Worm (Caenorhabditis elegans) whole organism, midembryonic: ENCODE measurements around the gene ubc-20.

Experiments
- T22C8.4 ChIP-seq: fragments of 200-800 bp; sonication (Bioruptor generic); IDR thresholded peaks from 2 replicates; pipeline ENCODE4 v1.3.6; 2022; ENCODE audit warnings: missing genetic modification characterization, missing compliant biosample characterization
- cog-1 ChIP-seq: sonication (generic microtip); optimal IDR thresholded peaks from 2 replicates; lab custom pipeline; 2016; ENCODE audit warnings: missing genetic modification characterization, missing compliant biosample characterization
- flt-1 ChIP-seq: fragments of 200-800 bp; sonication (Bioruptor generic); IDR thresholded peaks from 2 replicates; pipeline ENCODE4 v1.3.6; 2022; ENCODE audit warnings: missing genetic modification characterization, missing compliant biosample characterization
- klf-2 ChIP-seq: fragments of 200-800 bp; sonication (Bioruptor generic); conservative IDR thresholded peaks from 2 replicates; pipeline ENCODE4 v1.3.6; 2022; ENCODE audit warnings: missing genetic modification reagents, missing genetic modification characterization, missing compliant biosample characterization
- med-1 ChIP-seq: sonication (generic microtip); optimal IDR thresholded peaks from 2 replicates; lab custom pipeline; 2017; ENCODE audit warnings: missing genetic modification characterization, mild to moderate bottlenecking, missing compliant biosample characterization, antibody characterized with exemption, missing genetic modification reagents; ENCODE audit not compliant: insufficient read depth
- ref-1 ChIP-seq: fragments of 200-800 bp; sonication (Bioruptor generic); conservative IDR thresholded peaks from 2 replicates; pipeline ENCODE4 v1.3.6; 2022; ENCODE audit warnings: missing genetic modification reagents, missing genetic modification characterization, missing compliant biosample characterization
- tab-1 ChIP-seq: fragments of 200-800 bp; sonication (Bioruptor generic); IDR thresholded peaks from 2 replicates; pipeline ENCODE4 v1.3.6; 2022; ENCODE audit warnings: missing genetic modification characterization, missing compliant biosample characterization
- ztf-23 ChIP-seq: fragments of 200-800 bp; sonication (Bioruptor generic); IDR thresholded peaks from 2 replicates; pipeline ENCODE4 v1.3.6; 2022; ENCODE audit warnings: missing genetic modification reagents, missing genetic modification characterization, missing compliant biosample characterization
- ztf-29 ChIP-seq: fragments of 200-800 bp; sonication (Bioruptor generic); IDR thresholded peaks from 2 replicates; pipeline ENCODE4 v1.3.6; 2022; ENCODE audit warnings: missing genetic modification reagents, missing genetic modification characterization, missing compliant biosample characterization

- TF ChIP-seq ref-1 (GFP tag; lab: Robert Waterston, UW) = no peak
- TF ChIP-seq ztf-29 = no peak
- no peak for TF ChIP-seq cog-1 (tag; lab: Kevin White, UChicago)
- TF ChIP-seq flt-1 = no peak
- TF ChIP-seq T22C8.4 (GFP tag; lab: Robert Waterston, UW) = no peak
- TF ChIP-seq tab-1 = no peak
- TF ChIP-seq klf-2 = no peak
- TF ChIP-seq med-1 (GFP tag; lab: Kevin White, UChicago) = no peak
- no peak for TF ChIP-seq ztf-23 (GFP tag; lab: Robert Waterston, UW)
Observed at ce11 chrIII:159149-159548, 29.5 kb upstream of the ubc-20 start.
